Fruit fly (Drosophila melanogaster) whole organism, adult: Measurements from ENCODE around the gene CG13408.

Source experiments
- CG11617 ChIP-seq: fragments of 200-800 bp; sonication (Bioruptor generic); optimal IDR thresholded peaks from 2 replicates; lab custom pipeline; 2017; ENCODE audit warnings: mild to moderate bottlenecking, missing biosample characterization, missing genetic modification reagents, missing genetic modification characterization
- CG12768 ChIP-seq: fragments of 200-800 bp; sonication (Bioruptor generic); optimal IDR thresholded peaks from 2 replicates; lab custom pipeline; 2017; ENCODE audit warnings: missing biosample characterization, missing genetic modification characterization, mild to moderate bottlenecking, moderate library complexity, missing genetic modification reagents
- CG14711 ChIP-seq: fragments of 200-800 bp; sonication (Bioruptor generic); optimal IDR thresholded peaks from 2 replicates; lab custom pipeline; 2018; ENCODE audit warnings: missing biosample characterization, mild to moderate bottlenecking, missing genetic modification characterization, moderate library complexity
- CG1620 ChIP-seq: fragments of 200-800 bp; sonication (Bioruptor generic); optimal IDR thresholded peaks from 2 replicates; lab custom pipeline; 2016; ENCODE audit warnings: missing biosample characterization, missing genetic modification characterization
- CG33017 ChIP-seq: fragments of 200-800 bp; sonication (Bioruptor generic); optimal IDR thresholded peaks from 2 replicates; lab custom pipeline; 2018; ENCODE audit warnings: missing biosample characterization, mild to moderate bottlenecking, missing genetic modification characterization, moderate library complexity
- CG5204 ChIP-seq: fragments of 200-800 bp; sonication (Bioruptor generic); optimal IDR thresholded peaks from 2 replicates; lab custom pipeline; 2016; ENCODE audit warnings: missing biosample characterization, missing genetic modification characterization
- CG7045 ChIP-seq: fragments of 200-800 bp; sonication (Bioruptor generic); optimal IDR thresholded peaks from 2 replicates; lab custom pipeline; 2017; ENCODE audit warnings: missing biosample characterization, mild to moderate bottlenecking, missing genetic modification characterization
- CG7101 ChIP-seq: fragments of 200-800 bp; sonication (Bioruptor generic); optimal IDR thresholded peaks from 2 replicates; lab custom pipeline; 2018; ENCODE audit warnings: missing biosample characterization, mild to moderate bottlenecking, missing genetic modification characterization, moderate library complexity
- Clk ChIP-seq: fragments of 200-800 bp; sonication (Bioruptor generic); optimal IDR thresholded peaks from 2 replicates; lab custom pipeline; 2017; ENCODE audit warnings: missing biosample characterization, missing genetic modification characterization
- Crg-1 ChIP-seq: fragments of 200-800 bp; sonication (Bioruptor generic); optimal IDR thresholded peaks from 2 replicates; lab custom pipeline; 2016; ENCODE audit warnings: missing biosample characterization, missing genetic modification characterization
- Hr96 ChIP-seq: fragments of 200-800 bp; sonication (Bioruptor generic); optimal IDR thresholded peaks from 2 replicates; lab custom pipeline; 2016; ENCODE audit warnings: missing biosample characterization, missing genetic modification characterization
- Mnt ChIP-seq: fragments of 200-800 bp; sonication (Bioruptor generic); optimal IDR thresholded peaks from 2 replicates; lab custom pipeline; 2016; ENCODE audit warnings: missing biosample characterization, mild to moderate bottlenecking, missing genetic modification characterization
- bab1 ChIP-seq: fragments of 200-800 bp; sonication (Bioruptor generic); optimal IDR thresholded peaks from 3 replicates; lab custom pipeline; 2019; ENCODE audit warnings: missing biosample characterization, mild to moderate bottlenecking, missing genetic modification characterization, moderate library complexity
- cic ChIP-seq: fragments of 200-800 bp; sonication (Bioruptor generic); optimal IDR thresholded peaks from 2 replicates; lab custom pipeline; 2017; ENCODE audit warnings: missing biosample characterization, mild to moderate bottlenecking, missing genetic modification characterization, moderate library complexity
- cnc ChIP-seq, 2 experiments: fragments of >200 bp; optimal IDR thresholded peaks; 2 replicates each; lab custom pipeline; 2017
- kay ChIP-seq: fragments of 200-800 bp; sonication (Bioruptor generic); peaks from one replicate; lab custom pipeline; 2016; ENCODE audit warnings: missing biosample characterization, missing genetic modification characterization, borderline replicate concordance
- ovo ChIP-seq: fragments of 200-800 bp; sonication (Bioruptor generic); optimal IDR thresholded peaks from 2 replicates; lab custom pipeline; 2016; ENCODE audit warnings: missing biosample characterization, missing genetic modification characterization
- pad ChIP-seq: fragments of 200-800 bp; sonication (Bioruptor generic); optimal IDR thresholded peaks from 3 replicates; lab custom pipeline; 2017; ENCODE audit warnings: missing biosample characterization, missing genetic modification characterization, mild to moderate bottlenecking, moderate library complexity, missing genetic modification reagents
- tj ChIP-seq: fragments of 200-800 bp; sonication (Bioruptor generic); optimal IDR thresholded peaks from 3 replicates; lab custom pipeline; 2017; ENCODE audit warnings: missing biosample characterization, mild to moderate bottlenecking, missing genetic modification characterization, moderate library complexity
- toe ChIP-seq: fragments of 200-800 bp; sonication (Bioruptor generic); optimal IDR thresholded peaks from 2 replicates; lab custom pipeline; 2016; ENCODE audit warnings: missing biosample characterization, missing genetic modification characterization

The CG13408 gene

DNA sequence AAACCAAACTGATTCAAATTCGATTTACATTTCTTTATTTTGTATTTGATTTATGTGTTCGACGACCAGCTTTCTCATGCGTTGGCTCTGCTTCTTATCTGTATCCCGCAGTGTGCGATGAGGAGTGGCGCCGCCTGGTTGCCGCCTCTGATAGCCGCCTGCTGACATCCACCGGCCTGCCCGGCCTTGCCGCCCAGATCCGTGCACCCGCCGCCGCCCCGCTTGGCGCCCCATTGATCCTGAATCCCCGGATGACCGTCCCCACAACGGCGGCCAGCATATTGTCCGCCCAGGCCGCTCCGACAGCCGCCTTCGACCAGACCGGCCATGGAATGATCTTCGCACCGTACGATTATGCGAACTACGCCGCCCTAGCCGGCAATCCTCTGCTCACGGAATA, 8.6 kb upstream of the CG13408 start:
- TF ChIP-seq cic (no peak), CG33017 (tag; lab: Kevin White, UChicago) (no peak), bab1 (GFP tag; lab: Kevin White, UChicago) (no peak), toe (GFP tag; lab: Kevin White, UChicago) (no peak)

DNA sequence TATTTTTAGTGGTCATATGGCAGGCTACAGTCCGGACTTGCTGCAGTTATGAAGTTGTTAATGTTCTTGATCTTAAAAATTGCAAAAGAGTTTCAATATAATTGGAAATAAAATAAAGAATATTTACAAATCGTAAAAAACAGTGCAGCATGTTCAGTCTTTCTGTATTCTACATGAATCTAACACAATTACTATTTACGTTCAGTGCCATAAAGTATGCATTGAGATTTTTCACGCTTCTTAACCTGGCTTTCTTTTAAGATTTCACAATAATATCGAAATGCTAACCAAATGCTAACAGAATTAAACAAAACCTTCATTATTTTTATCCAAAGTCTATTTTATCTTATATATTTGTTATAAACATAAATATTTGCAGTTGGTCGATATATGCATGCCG, 7.6 kb upstream of the CG13408 start:
- TF ChIP-seq CG11617 (GFP tag; lab: Kevin White, UChicago) (no peak), kay (peak; percentile 72)

DNA sequence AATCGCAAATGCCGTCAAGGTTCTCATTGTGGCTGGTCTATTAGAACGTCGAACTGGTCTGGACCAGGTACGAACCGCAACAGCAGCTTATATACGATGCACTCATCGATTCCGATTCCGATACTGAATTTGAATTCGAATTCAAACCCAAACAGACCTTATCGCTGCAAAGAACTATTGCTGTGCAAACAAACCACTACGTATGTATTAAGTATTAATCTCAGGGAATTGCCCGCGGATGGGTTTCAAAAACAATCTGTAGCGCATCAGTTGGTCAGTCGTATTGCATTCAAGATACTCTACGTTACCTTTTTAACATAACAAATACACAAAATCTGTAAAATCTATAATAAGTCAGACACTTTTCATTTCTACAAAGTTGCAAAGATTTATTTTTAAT, 6.1 kb downstream of the CG13408 start, which contains the start of gene BomT3:
Gene BomT3, minus strand, starts transcription at position 101 of the 400 bp plus-strand sequence.
- TF ChIP-seq ovo = no peak
- TF ChIP-seq kay = peak; percentile 55
- peak; percentile 1 for TF ChIP-seq cic

DNA sequence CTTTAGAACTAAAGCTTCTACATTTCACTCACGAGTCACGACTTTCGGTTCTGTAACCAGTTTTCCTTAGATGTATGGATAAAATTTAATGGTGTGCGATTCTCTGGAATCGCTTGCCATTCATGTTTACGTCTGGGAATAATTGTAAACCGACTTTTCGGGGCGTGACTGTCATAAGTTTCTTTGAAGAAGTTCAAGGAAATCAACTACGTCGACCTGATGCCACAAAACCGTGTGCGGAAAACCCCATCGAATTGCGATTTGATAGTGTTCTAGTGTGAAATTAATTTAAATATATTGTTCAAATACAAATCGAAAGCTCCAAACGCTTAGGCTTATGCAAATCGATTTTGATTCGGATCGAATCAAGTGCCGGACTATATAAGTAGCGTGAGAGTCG, 6.6 kb downstream of the CG13408 start, which contains the start of gene BomBc3:
Gene BomBc3, plus strand, starts transcription at position 301 of the 400 bp plus-strand sequence.
- no peak for TF ChIP-seq CG33017 (tag; lab: Kevin White, UChicago)
- TF ChIP-seq tj (GFP tag; lab: Kevin White, UChicago) = no peak
- no peak for TF ChIP-seq CG7045 (GFP tag; lab: Kevin White, UChicago)
- TF ChIP-seq cnc (optimal IDR thresholded peaks at IDR 0.05; lab: Kevin White, UChicago) = no peak
- no peak for TF ChIP-seq CG5204
- TF ChIP-seq Crg-1 (GFP tag; lab: Kevin White, UChicago) = no peak
- no peak for TF ChIP-seq Hr96 (GFP tag; lab: Kevin White, UChicago)
- TF ChIP-seq CG7101 = no peak
- TF ChIP-seq Clk (GFP tag; lab: Kevin White, UChicago) = no peak
- TF ChIP-seq CG12768 = no peak
- TF ChIP-seq Mnt (GFP tag; lab: Kevin White, UChicago) = no peak
- no peak for TF ChIP-seq CG11617 (GFP tag; lab: Kevin White, UChicago)
- no peak for TF ChIP-seq CG14711 (tag; lab: Kevin White, UChicago)
- TF ChIP-seq pad (GFP tag; lab: Kevin White, UChicago) = no peak
- no peak for TF ChIP-seq bab1 (GFP tag; lab: Kevin White, UChicago)
- no peak for TF ChIP-seq CG1620 (GFP tag; lab: Kevin White, UChicago)

DNA sequence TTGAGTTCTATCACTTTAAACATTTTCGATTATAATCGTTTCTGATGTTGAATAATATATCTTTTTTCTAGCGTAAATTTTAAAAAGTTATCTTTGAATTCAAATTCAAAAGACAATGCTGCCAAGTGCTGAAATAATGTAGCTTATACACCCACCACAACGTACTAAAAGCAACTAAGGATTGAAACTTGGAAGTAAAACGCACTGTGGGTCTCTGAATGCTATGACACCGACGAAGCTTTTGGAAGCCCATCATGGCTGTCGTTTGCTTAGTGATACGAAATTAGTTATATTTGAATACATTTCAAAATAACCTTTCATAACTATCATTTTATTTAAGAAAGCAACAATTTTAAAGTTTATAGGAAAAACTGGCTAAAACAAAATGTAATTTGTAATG, 13.8 kb downstream of the CG13408 start:
- TF ChIP-seq CG7101 = no peak
- peak; percentile 16 for TF ChIP-seq bab1 (GFP tag; lab: Kevin White, UChicago)

DNA sequence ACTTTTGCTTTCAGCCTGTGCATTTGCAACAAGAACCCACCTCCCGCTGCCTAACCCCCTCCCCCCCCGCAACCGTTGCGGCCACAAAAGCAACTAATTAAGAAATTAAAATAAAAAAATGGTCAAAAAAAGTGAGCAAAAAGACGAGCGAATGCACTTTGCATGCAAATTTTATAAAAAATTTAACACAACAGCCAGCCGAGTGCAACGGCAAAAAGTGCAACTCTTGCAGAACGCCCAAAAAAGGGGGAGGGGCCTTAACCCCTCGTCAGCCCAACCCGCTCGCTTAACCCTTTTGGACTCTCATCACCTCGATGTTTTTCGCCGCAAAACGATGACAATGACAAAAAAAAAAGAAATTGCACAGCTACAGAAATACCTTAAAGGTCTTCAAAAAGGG, 16.7 kb downstream of the CG13408 start:
- TF ChIP-seq CG5204 (no peak), tj (GFP tag; lab: Kevin White, UChicago) (peak; percentile 69)

DNA sequence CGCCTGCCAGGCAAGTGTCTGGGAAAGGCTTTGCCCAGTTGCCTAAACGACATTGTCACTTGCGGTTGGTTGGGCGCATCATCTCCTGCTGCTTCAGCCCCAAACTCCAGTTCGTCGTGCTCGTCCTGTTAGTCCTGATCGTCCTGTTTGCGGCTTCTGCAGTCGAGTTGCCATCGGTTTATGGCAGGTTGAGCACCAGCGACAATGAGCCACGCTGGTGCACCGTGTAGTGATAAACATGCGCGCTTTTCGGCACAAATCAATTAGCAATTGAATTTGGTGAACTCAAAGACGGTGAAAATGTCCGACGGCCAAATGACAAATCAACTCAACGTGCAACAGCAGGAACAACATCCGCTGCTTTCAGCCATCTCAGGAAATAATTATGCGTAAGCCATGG, 22.9 kb downstream of the CG13408 start, which contains the start of gene CG13407:
Gene CG13407, plus strand, starts transcription at position 301 of the 400 bp plus-strand sequence.
- TF ChIP-seq Mnt (GFP tag; lab: Kevin White, UChicago) = no peak
- no peak for TF ChIP-seq toe (GFP tag; lab: Kevin White, UChicago)
- no peak for TF ChIP-seq Crg-1 (GFP tag; lab: Kevin White, UChicago)
- TF ChIP-seq CG14711 (tag; lab: Kevin White, UChicago) = no peak
- TF ChIP-seq CG12768 = no peak
- TF ChIP-seq Clk (GFP tag; lab: Kevin White, UChicago) = no peak
- no peak for TF ChIP-seq bab1 (GFP tag; lab: Kevin White, UChicago)

DNA sequence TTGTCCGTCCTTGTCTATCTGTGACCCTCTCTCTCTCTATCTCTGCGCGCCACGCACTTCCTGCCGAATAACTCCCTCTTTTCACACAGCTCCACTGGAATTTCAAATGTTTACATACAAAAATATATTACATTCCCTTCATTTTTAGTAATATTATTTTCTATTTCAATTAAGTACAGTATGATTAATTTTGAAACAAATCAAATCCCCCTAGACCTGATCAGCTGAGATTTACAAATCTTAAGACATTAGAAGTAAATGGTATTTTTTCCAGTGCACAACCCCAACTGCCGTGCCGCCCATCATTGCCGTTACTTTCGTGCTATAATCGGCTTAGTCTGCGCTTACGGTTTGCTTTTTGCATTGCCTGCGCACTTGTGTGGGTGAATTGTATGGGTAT, 28.1 kb downstream of the CG13408 start:
- TF ChIP-seq CG14711 (tag; lab: Kevin White, UChicago) (no peak), tj (GFP tag; lab: Kevin White, UChicago) (no peak), cnc (optimal IDR thresholded peaks at IDR 0.05; lab: Kevin White, UChicago) (no peak), Crg-1 (GFP tag; lab: Kevin White, UChicago) (no peak), CG12768 (no peak), CG7045 (GFP tag; lab: Kevin White, UChicago) (no peak), kay (no peak), ovo (no peak), Hr96 (GFP tag; lab: Kevin White, UChicago) (no peak), CG5204 (no peak), bab1 (GFP tag; lab: Kevin White, UChicago) (no peak), toe (GFP tag; lab: Kevin White, UChicago) (no peak), CG7101 (no peak), CG11617 (GFP tag; lab: Kevin White, UChicago) (no peak), CG1620 (GFP tag; lab: Kevin White, UChicago) (no peak), Clk (GFP tag; lab: Kevin White, UChicago) (no peak)
